Fruit fly (Drosophila melanogaster): ENCODE measurements around the gene CG31528.

The CG31528 gene

DNA sequence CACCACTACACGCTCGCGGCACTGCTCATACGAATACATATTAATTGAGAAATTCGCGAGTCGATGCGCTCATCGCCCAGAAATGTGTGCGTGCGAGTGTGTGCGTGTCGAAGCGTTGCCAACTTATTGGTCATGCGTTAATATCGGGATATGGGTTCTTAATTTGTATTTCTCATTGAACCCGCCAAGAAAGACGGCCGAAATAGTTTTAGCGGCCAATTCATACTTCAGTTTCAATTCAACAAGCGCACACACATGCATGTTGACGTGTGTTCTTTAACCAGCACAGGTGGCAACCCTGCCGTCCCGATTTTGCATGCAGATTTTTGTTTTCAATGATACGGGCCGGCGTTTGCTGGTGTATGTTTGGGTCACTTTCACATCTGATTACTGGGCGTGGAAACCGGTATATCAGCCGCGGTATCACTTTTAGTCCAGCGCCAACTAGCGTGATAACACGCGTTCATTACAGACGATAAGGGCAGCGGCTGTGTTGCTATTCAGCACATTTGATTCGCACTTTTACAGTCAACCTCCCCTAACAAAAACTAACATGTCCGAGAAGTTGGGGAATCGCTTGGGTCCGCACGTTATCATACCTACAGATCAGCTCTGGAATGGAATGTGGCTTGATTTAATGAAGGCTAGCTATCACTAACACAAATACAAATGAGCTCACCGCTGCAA lies 12.4 kb upstream of the CG31528 start:
- TF ChIP-seq chinmo (GFP tag; IDR thresholded peaks at IDR 0.05; ENCODE audit: partially characterized antibody) (peak; percentile 57; the same call in 1 of the 4 replicates), Deaf1 (tag; optimal IDR thresholded peaks at IDR 0.05) (peak; percentile 45), Atf3 (GFP tag; optimal IDR thresholded peaks at IDR 0.05) (peak; percentile 19), unc-4 (GFP tag; IDR thresholded peaks at IDR 0.05; ENCODE audit: partially characterized antibody) (no peak), lmd (GFP tag; IDR thresholded peaks at IDR 0.05) (no peak), grau (tag; optimal IDR thresholded peaks at IDR 0.05) (peak; percentile 79), lilli (GFP tag; optimal IDR thresholded peaks at IDR 0.05) (peak; percentile 6), E2f1 (GFP tag; IDR thresholded peaks at IDR 0.05) (0 out of 2 replicates have a peak, but pooled peaks have one; percentile 26), gro (GFP tag; optimal IDR thresholded peaks at IDR 0.05) (peak; percentile 48), Blimp-1 (GFP tag; optimal IDR thresholded peaks at IDR 0.05) (peak; percentile 38), ems (GFP tag; optimal IDR thresholded peaks at IDR 0.05) (peak; percentile 8), zen2 (GFP tag; IDR thresholded peaks at IDR 0.05; ENCODE audit: partially characterized antibody) (peak; percentile 45; the same call in 1 of the 3 replicates), CG12155 (GFP tag; optimal IDR thresholded peaks at IDR 0.05) (peak; percentile 8), run (tag; optimal IDR thresholded peaks at IDR 0.05) (no peak), Doc3 (GFP tag; IDR thresholded peaks at IDR 0.05; ENCODE audit: partially characterized antibody) (no peak; the same call in 2 of the 3 replicates), pzg (GFP tag; optimal IDR thresholded peaks at IDR 0.05) (peak; percentile 8), CG9932 (GFP tag; IDR thresholded peaks at IDR 0.05) (no peak), slbo (GFP tag; IDR thresholded peaks at IDR 0.05) (peak; percentile 44; the same call in 1 of the 2 replicates), CG10543 (GFP tag; optimal IDR thresholded peaks at IDR 0.05) (peak; percentile 35), CG2199 (GFP tag; IDR thresholded peaks at IDR 0.05) (0 out of 3 replicates have a peak, but pooled peaks have one; percentile 58), Chrac-16 (GFP tag; optimal IDR thresholded peaks at IDR 0.05) (peak; percentile 5), CG3995 (GFP tag; optimal IDR thresholded peaks at IDR 0.05) (peak; percentile 18), amos (GFP tag; IDR thresholded peaks at IDR 0.05; ENCODE audit: partially characterized antibody) (0 out of 2 replicates have a peak, but pooled peaks have one; percentile 15), lola (GFP tag; optimal IDR thresholded peaks at IDR 0.05) (peak in 1 of 3 experiments; percentile 11), chn (GFP tag; optimal IDR thresholded peaks at IDR 0.05) (no peak), BtbVII (GFP tag; optimal IDR thresholded peaks at IDR 0.05) (no peak), NK7.1 (GFP tag; optimal IDR thresholded peaks at IDR 0.05) (no peak), CG2678 (tag; optimal IDR thresholded peaks at IDR 0.05) (peak; percentile 32), MBD-R2 (GFP tag; IDR thresholded peaks at IDR 0.05) (0 out of 2 replicates have a peak, but pooled peaks have one; percentile 17), CG12219 (GFP tag; optimal IDR thresholded peaks at IDR 0.05) (no peak), Hr3 (GFP tag; optimal IDR thresholded peaks at IDR 0.05) (no peak), ERR (GFP tag; optimal IDR thresholded peaks at IDR 0.05) (peak; percentile 26), ci (GFP tag; IDR thresholded peaks at IDR 0.05) (peak; percentile 22; the same call in 1 of the 3 replicates), HHEX (GFP tag; optimal IDR thresholded peaks at IDR 0.05) (peak; percentile 7), CG12391 (tag; optimal IDR thresholded peaks at IDR 0.05) (peak; percentile 16), exex (tag; optimal IDR thresholded peaks at IDR 0.05) (peak; percentile 67), cg (GFP tag; optimal IDR thresholded peaks at IDR 0.05) (peak; percentile 81), slp2 (GFP tag; optimal IDR thresholded peaks at IDR 0.05) (no peak), CG6813 (GFP tag; optimal IDR thresholded peaks at IDR 0.05) (peak; percentile 29), sug (tag; optimal IDR thresholded peaks at IDR 0.05) (peak; percentile 65), sd (tag; optimal IDR thresholded peaks at IDR 0.05) (peak; percentile 97), E2f2 (GFP tag; IDR thresholded peaks at IDR 0.05) (0 out of 2 replicates have a peak, but pooled peaks have one; percentile 4), GATAe (GFP tag; conservative IDR thresholded peaks at IDR 0.05) (peak; percentile 54), rib (GFP tag; IDR thresholded peaks at IDR 0.05) (peak; percentile 88), grn (GFP tag; optimal IDR thresholded peaks at IDR 0.05) (peak; percentile 66), Bdp1 (GFP tag; optimal IDR thresholded peaks at IDR 0.05) (peak; percentile 6), Dip3 (GFP tag; optimal IDR thresholded peaks at IDR 0.05) (peak; percentile 38)
